Worm (Caenorhabditis elegans) whole organism, L2 larva: ENCODE data around the gene oxi-1.

Source experiments
- aly-2 ChIP-seq: fragments of 150-350 bp; optimal IDR thresholded peaks from 2 replicates; lab custom pipeline; 2014; ENCODE audit warnings: missing biosample characterization, missing genetic modification characterization
- ceh-16 ChIP-seq: fragments of 150-350 bp; optimal IDR thresholded peaks from 2 replicates; lab custom pipeline; 2014; ENCODE audit warnings: missing biosample characterization, missing genetic modification characterization
- elt-1 ChIP-seq: fragments of 150-350 bp; optimal IDR thresholded peaks from 2 replicates; lab custom pipeline; 2014; ENCODE audit warnings: missing biosample characterization, missing genetic modification characterization
- mdl-1 ChIP-seq, 2 experiments: fragments of 150-350 bp in 1 of 2; sonication (generic microtip) in 1 of 2; optimal IDR thresholded peaks; 2 replicates each; lab custom pipeline; 2017; ENCODE audit warnings: missing biosample characterization in 2 of 2, missing genetic modification characterization in 2 of 2
- nhr-12 ChIP-seq: fragments of 150-350 bp; optimal IDR thresholded peaks from 2 replicates; lab custom pipeline; 2014; ENCODE audit warnings: missing biosample characterization, missing genetic modification characterization
- nhr-237 ChIP-seq: fragments of 150-350 bp; optimal IDR thresholded peaks from 2 replicates; lab custom pipeline; 2014; ENCODE audit warnings: missing biosample characterization, missing genetic modification characterization
- sma-9 ChIP-seq, 2 experiments: fragments of 150-350 bp in 1 of 2; sonication (generic microtip) in 1 of 2; optimal IDR thresholded peaks; 2 replicates each; lab custom pipeline; 2014 to 2016; ENCODE audit warnings: missing genetic modification characterization in 2 of 2, mild to moderate bottlenecking in 1 of 2, missing biosample characterization in 1 of 2, missing compliant biosample characterization in 1 of 2, missing genetic modification reagents in 1 of 2, moderate library complexity in 1 of 2
- unc-62 ChIP-seq: fragments of 150-350 bp; optimal IDR thresholded peaks from 2 replicates; lab custom pipeline; 2014; ENCODE audit warnings: missing biosample characterization, missing genetic modification reagents, missing genetic modification characterization
- zag-1 ChIP-seq: fragments of 150-350 bp; optimal IDR thresholded peaks from 2 replicates; lab custom pipeline; 2014; ENCODE audit warnings: missing biosample characterization, missing genetic modification characterization
- ztf-4 ChIP-seq: fragments of 150-350 bp; optimal IDR thresholded peaks from 2 replicates; lab custom pipeline; 2014; ENCODE audit warnings: missing biosample characterization, missing genetic modification characterization

- TF ChIP-seq unc-62 (GFP tag; lab: Kevin White, UChicago): no peak
- TF ChIP-seq zag-1 (tag; lab: Kevin White, UChicago): no peak
- no peak for TF ChIP-seq nhr-12 (tag; lab: Kevin White, UChicago)
- TF ChIP-seq ceh-16 (tag; lab: Kevin White, UChicago): no peak
- TF ChIP-seq ztf-4 (tag; lab: Kevin White, UChicago): no peak
- no peak for TF ChIP-seq nhr-237 (tag; lab: Kevin White, UChicago)
- TF ChIP-seq sma-9 (GFP tag; optimal IDR thresholded peaks at IDR 0.05; lab: Kevin White, UChicago): no peak
- no peak for TF ChIP-seq sma-9 (tag; optimal IDR thresholded peaks at IDR 0.05; lab: Kevin White, UChicago)
- TF ChIP-seq mdl-1 (tag; optimal IDR thresholded peaks at IDR 0.05; lab: Kevin White, UChicago): no peak
- no peak for TF ChIP-seq aly-2 (tag; lab: Kevin White, UChicago)
- no peak for TF ChIP-seq elt-1 (tag; lab: Kevin White, UChicago)
Measured at ce11 chrIII:10906325-10906724, 48.2 kb downstream of the oxi-1 start.
